Worm (Caenorhabditis elegans) whole organism, young adult: ENCODE measurements around the gene B0001.3.

Experiments used
- Y95B8A.8 ChIP-seq: fragments of 200-800 bp; sonication (Bioruptor generic); IDR thresholded peaks from 2 replicates; pipeline ENCODE4 v1.3.6; 2022; ENCODE audit warnings: missing genetic modification reagents, missing genetic modification characterization, missing compliant biosample characterization
- ZK185.1 ChIP-seq: sonication (generic microtip); optimal IDR thresholded peaks from 2 replicates; lab custom pipeline; 2016; ENCODE audit warnings: mild to moderate bottlenecking, missing genetic modification characterization, missing compliant biosample characterization; ENCODE audit not compliant: poor library complexity, severe bottlenecking
- akir-1 ChIP-seq: fragments of 200-800 bp; sonication (Bioruptor generic); optimal IDR thresholded peaks from 2 replicates; lab custom pipeline; 2018; ENCODE audit warnings: mild to moderate bottlenecking, missing genetic modification characterization, moderate library complexity, missing compliant biosample characterization
- ama-1 ChIP-seq, 3 experiments: fragments of 150-350 bp in 1 of 3; sonication (generic microtip) in 2 of 3; optimal IDR thresholded peaks; 2 replicates each; lab custom pipeline; 2014 to 2018; ENCODE audit warnings: missing biosample characterization in 2 of 3, missing genetic modification characterization in 2 of 3, missing genetic modification reagents in 2 of 3
- atf-7 ChIP-seq: sonication (generic microtip); optimal IDR thresholded peaks from 2 replicates; lab custom pipeline; 2017; ENCODE audit warnings: mild to moderate bottlenecking, missing genetic modification characterization, missing compliant biosample characterization
- cebp-2 ChIP-seq: fragments of 200-800 bp; sonication (Bioruptor generic); IDR thresholded peaks from 2 replicates; pipeline ENCODE4 v1.3.6; 2022; ENCODE audit warnings: missing genetic modification characterization, missing compliant biosample characterization
- hmg-20 ChIP-seq: fragments of 200-800 bp; sonication (Bioruptor generic); IDR thresholded peaks from 2 replicates; pipeline ENCODE4 v1.3.6; 2022; ENCODE audit warnings: missing genetic modification reagents, missing genetic modification characterization, missing compliant biosample characterization
- hrde-1 ChIP-seq: sonication (generic microtip); optimal IDR thresholded peaks from 2 replicates; lab custom pipeline; 2016; ENCODE audit warnings: missing genetic modification characterization, mild to moderate bottlenecking, missing compliant biosample characterization, moderate library complexity, missing genotype, missing genetic modification reagents, borderline replicate concordance
- lir-1 ChIP-seq: fragments of 200-800 bp; sonication (Bioruptor generic); conservative IDR thresholded peaks from 2 replicates; pipeline ENCODE4 v1.3.6; 2022; ENCODE audit warnings: missing genetic modification reagents, missing genetic modification characterization, missing compliant biosample characterization
- lsy-27 ChIP-seq: sonication (generic microtip); optimal IDR thresholded peaks from 2 replicates; lab custom pipeline; 2017; ENCODE audit warnings: missing genetic modification characterization, mild to moderate bottlenecking, missing compliant biosample characterization, antibody characterized with exemption, missing genotype, borderline replicate concordance; ENCODE audit not compliant: insufficient read depth
- pha-4 ChIP-seq: fragments of 150-350 bp; sonication (generic microtip); optimal IDR thresholded peaks from 2 replicates; lab custom pipeline; 2014; ENCODE audit warnings: missing biosample characterization, missing genetic modification reagents, missing genetic modification characterization
- snpc-4 ChIP-seq, 5 experiments: fragments of 150-350 bp in 1 of 5; sonication (generic microtip) in 4 of 5; optimal IDR thresholded peaks; 2 replicates each; lab custom pipeline; 2014 to 2018; ENCODE audit warnings: missing genetic modification characterization in 5 of 5, missing biosample characterization in 3 of 5, antibody characterized with exemption in 2 of 5, mild to moderate bottlenecking in 2 of 5, missing compliant biosample characterization in 2 of 5, missing genotype in 2 of 5, moderate library complexity in 2 of 5, missing genetic modification reagents in 1 of 5

DNA sequence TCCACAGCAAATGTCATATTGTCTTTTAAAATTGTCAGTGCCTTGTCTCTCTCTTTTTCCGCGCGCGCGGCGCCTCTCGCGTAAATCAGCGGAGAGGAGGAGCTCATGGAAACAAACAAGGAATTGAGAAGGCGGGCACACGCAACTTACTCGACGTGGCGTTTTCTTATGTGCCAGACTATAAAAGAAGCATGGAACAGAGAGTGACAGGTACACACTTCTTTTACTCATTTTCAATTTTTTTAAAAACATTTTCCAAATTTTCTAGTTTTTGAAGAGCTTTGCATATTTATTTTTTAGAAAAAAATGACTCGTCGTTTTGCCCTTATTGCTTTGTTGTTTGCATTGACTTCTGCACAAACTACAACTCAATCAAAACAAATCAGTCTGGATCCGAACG, 22.4 kb upstream of the B0001.3 start, which contains the start of gene F20B10.3:
- TF ChIP-seq atf-7 (no peak), ZK185.1 (tag; lab: Kevin White, UChicago) (no peak), pha-4 (tag; lab: Kevin White, UChicago) (no peak), hmg-20 (GFP tag; lab: Robert Waterston, UW) (no peak), lsy-27 (no peak), hrde-1 (no peak), lir-1 (no peak), akir-1 (GFP tag; lab: Kevin White, UChicago) (no peak), cebp-2 (GFP tag; lab: Robert Waterston, UW) (no peak), snpc-4 (GFP tag; optimal IDR thresholded peaks at IDR 0.05; lab: Kevin White, UChicago) (no peak), snpc-4 (tag; optimal IDR thresholded peaks at IDR 0.05; lab: Kevin White, UChicago) (no peak), ama-1 (optimal IDR thresholded peaks at IDR 0.05; lab: Kevin White, UChicago) (no peak), ama-1 (GFP tag; optimal IDR thresholded peaks at IDR 0.05; lab: Kevin White, UChicago) (no peak), Y95B8A.8 (GFP tag; lab: Robert Waterston, UW) (no peak)
